Fruit fly (Drosophila melanogaster) whole organism, wandering third instar larva: ENCODE measurements around the gene Nab2.
A peak's percentile ranks its signal among the peaks of the same experiment; 100 is the strongest.

Experiments
- Abd-B ChIP-seq: fragments of >200 bp; optimal IDR thresholded peaks from 2 replicates; lab custom pipeline; 2017; ENCODE audit warnings: missing biosample characterization, missing genetic modification characterization
- CG32264 ChIP-seq: fragments of 200-800 bp; sonication (Bioruptor generic); optimal IDR thresholded peaks from 2 replicates; lab custom pipeline; 2016; ENCODE audit warnings: missing biosample characterization, missing genetic modification characterization
- CG9705 ChIP-seq: fragments of 200-800 bp; sonication (Bioruptor generic); optimal IDR thresholded peaks from 2 replicates; lab custom pipeline; 2018; ENCODE audit warnings: missing biosample characterization, mild to moderate bottlenecking, missing genetic modification characterization
- Hnf4 ChIP-seq: fragments of 200-800 bp; sonication (Bioruptor generic); optimal IDR thresholded peaks from 2 replicates; lab custom pipeline; 2016; ENCODE audit warnings: missing biosample characterization, mild to moderate bottlenecking, missing genetic modification characterization
- Hr78 ChIP-seq: fragments of >200 bp; optimal IDR thresholded peaks from 2 replicates; lab custom pipeline; 2017; ENCODE audit warnings: missing biosample characterization, missing genetic modification characterization
- Rel ChIP-seq, 2 experiments: fragments of 200-800 bp; sonication (Bioruptor generic) in 1 of 2; optimal IDR thresholded peaks; 2 replicates in 1 of 2; 3 replicates in 1 of 2; lab custom pipeline; 2016 to 2019; ENCODE audit warnings: mild to moderate bottlenecking in 2 of 2, missing biosample characterization in 2 of 2, missing genetic modification characterization in 2 of 2, moderate library complexity in 1 of 2
- Sp1 ChIP-seq: fragments of 200-800 bp; sonication (Bioruptor generic); optimal IDR thresholded peaks from 3 replicates; lab custom pipeline; 2019; ENCODE audit warnings: missing biosample characterization, mild to moderate bottlenecking, missing genetic modification characterization, moderate library complexity
- br ChIP-seq: fragments of 200-800 bp; sonication (Bioruptor generic); optimal IDR thresholded peaks from 2 replicates; lab custom pipeline; 2016; ENCODE audit warnings: missing biosample characterization, missing genetic modification characterization
- dl ChIP-seq, 2 experiments: fragments of 175-275, 200-275 bp in 1 of 2; fragments of 200-275 bp in 1 of 2; sonication (Bioruptor generic); optimal IDR thresholded peaks; lab custom pipeline; 2018; ENCODE audit warnings: mild to moderate bottlenecking in 2 of 2, missing biosample characterization in 2 of 2, missing genetic modification characterization in 2 of 2, moderate library complexity in 2 of 2; ENCODE audit not compliant: partially characterized antibody in 2 of 2, insufficient read depth in 1 of 2
- fru ChIP-seq: fragments of 200-800 bp; sonication (Bioruptor generic); optimal IDR thresholded peaks from 3 replicates; lab custom pipeline; 2016; ENCODE audit warnings: missing biosample characterization, mild to moderate bottlenecking, missing genetic modification characterization
- h ChIP-seq: fragments of 200-800 bp; sonication (Bioruptor generic); optimal IDR thresholded peaks from 3 replicates; lab custom pipeline; 2016; ENCODE audit warnings: missing biosample characterization, mild to moderate bottlenecking, missing genetic modification characterization
- pan ChIP-seq: fragments of >200 bp; optimal IDR thresholded peaks from 2 replicates; lab custom pipeline; 2017
- psq ChIP-seq: fragments of 200-800 bp; sonication (Bioruptor generic); optimal IDR thresholded peaks from 3 replicates; lab custom pipeline; 2017; ENCODE audit warnings: missing biosample characterization, mild to moderate bottlenecking, missing genetic modification characterization, moderate library complexity
- sv ChIP-seq: fragments of 200-800 bp; sonication (Bioruptor generic); optimal IDR thresholded peaks from 3 replicates; lab custom pipeline; 2016; ENCODE audit warnings: missing biosample characterization, missing genetic modification characterization

DNA sequence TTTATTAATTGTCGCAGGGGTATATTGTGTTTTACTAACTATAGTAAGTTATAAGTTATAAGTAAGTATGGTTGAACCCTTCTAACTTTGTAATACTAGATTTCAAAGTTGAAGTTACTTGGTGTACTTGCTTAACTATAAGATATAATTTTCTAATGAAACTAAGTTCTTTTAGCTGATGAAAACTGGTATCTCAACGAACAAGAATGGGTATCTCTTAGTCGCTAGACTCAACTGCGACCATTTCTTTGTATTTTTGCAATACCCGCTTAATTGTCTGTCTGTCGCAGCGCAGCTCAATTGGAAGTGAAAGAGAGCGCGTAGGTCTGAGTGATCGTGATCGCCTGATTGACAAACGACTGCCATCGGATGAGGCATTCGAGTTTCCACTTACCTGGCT lies 46.0 kb downstream of the Nab2 start:
- TF ChIP-seq Abd-B (no peak), h (GFP tag; lab: Kevin White, UChicago) (no peak), CG9705 (GFP tag; lab: Kevin White, UChicago) (no peak), Sp1 (no peak), Hr78 (GFP tag; lab: Kevin White, UChicago) (no peak), fru (peak; percentile 21), Hnf4 (no peak), psq (no peak), CG32264 (GFP tag; lab: Kevin White, UChicago) (no peak), dl (GFP tag; optimal IDR thresholded peaks at IDR 0.05; lab: Kevin White, UChicago; ENCODE audit: insufficient read depth in 1 of 2, partially characterized antibody in 2 of 2) (no peak), sv (GFP tag; lab: Kevin White, UChicago) (no peak), br (no peak), pan (lab: Kevin White, UChicago) (no peak), Rel (GFP tag; optimal IDR thresholded peaks at IDR 0.05; lab: Kevin White, UChicago) (no peak), Rel (tag; optimal IDR thresholded peaks at IDR 0.05; lab: Kevin White, UChicago) (no peak)
